Worm (Caenorhabditis elegans) whole organism, early embryonic: ENCODE results near the gene crn-3.

Experiments used
- B0310.2 ChIP-seq: sonication (generic microtip); optimal IDR thresholded peaks from 2 replicates; lab custom pipeline; 2016; ENCODE audit warnings: mild to moderate bottlenecking, missing genetic modification characterization, missing compliant biosample characterization
- F13C5.2 ChIP-seq: sonication (generic microtip); optimal IDR thresholded peaks from 2 replicates; lab custom pipeline; 2017; ENCODE audit warnings: mild to moderate bottlenecking, missing genetic modification characterization, inconsistent platforms, missing compliant biosample characterization
- aly-1 ChIP-seq: sonication (generic microtip); optimal IDR thresholded peaks from 2 replicates; lab custom pipeline; 2016; ENCODE audit warnings: missing genetic modification characterization, missing compliant biosample characterization
- ama-1 ChIP-seq: fragments of 150-350 bp; optimal IDR thresholded peaks from 2 replicates; lab custom pipeline; 2014
- ceh-13 ChIP-seq: fragments of 200-800 bp; sonication (Bioruptor generic); optimal IDR thresholded peaks from 2 replicates; lab custom pipeline; 2018; ENCODE audit warnings: mild to moderate bottlenecking, missing genetic modification characterization, missing compliant biosample characterization
- ceh-36 ChIP-seq: sonication (generic microtip); optimal IDR thresholded peaks from 2 replicates; lab custom pipeline; 2016; ENCODE audit warnings: missing genetic modification characterization, inconsistent platforms, missing compliant biosample characterization
- ets-7 ChIP-seq: sonication (generic microtip); optimal IDR thresholded peaks from 2 replicates; lab custom pipeline; 2016; ENCODE audit warnings: missing genotype, missing genetic modification characterization, missing compliant biosample characterization
- flt-1 ChIP-seq: fragments of 200-800 bp; sonication (Bioruptor generic); IDR thresholded peaks from 2 replicates; pipeline ENCODE4 v1.3.6; 2022; ENCODE audit warnings: missing genetic modification characterization, missing compliant biosample characterization
- hmbx-1 ChIP-seq: sonication (generic microtip); optimal IDR thresholded peaks from 2 replicates; lab custom pipeline; 2016; ENCODE audit warnings: mild to moderate bottlenecking, missing genetic modification characterization, missing compliant biosample characterization
- hmg-4 ChIP-seq: fragments of 200-800 bp; sonication (Bioruptor generic); optimal IDR thresholded peaks from 2 replicates; lab custom pipeline; 2018; ENCODE audit warnings: mild to moderate bottlenecking, missing genetic modification characterization, missing compliant biosample characterization
- hnd-1 ChIP-seq: sonication (generic microtip); optimal IDR thresholded peaks from 2 replicates; lab custom pipeline; 2016; ENCODE audit warnings: missing genetic modification characterization, missing compliant biosample characterization
- pes-1 ChIP-seq: fragments of 200-800 bp; sonication (Bioruptor generic); IDR thresholded peaks from 2 replicates; pipeline ENCODE4 v1.3.6; 2022; ENCODE audit warnings: missing genetic modification reagents, missing genetic modification characterization, missing compliant biosample characterization
- scrt-1 ChIP-seq: fragments of 200-800 bp; sonication (Bioruptor generic); IDR thresholded peaks from 2 replicates; pipeline ENCODE4 v1.3.6; 2022; ENCODE audit warnings: missing genetic modification characterization, missing compliant biosample characterization
- sea-1 ChIP-seq: fragments of 200-800 bp; sonication (Bioruptor generic); conservative IDR thresholded peaks from 2 replicates; pipeline ENCODE4 v1.3.6; 2022; ENCODE audit warnings: missing genetic modification characterization, missing compliant biosample characterization
- tbx-11 ChIP-seq: fragments of 200-800 bp; sonication (Bioruptor generic); IDR thresholded peaks from 2 replicates; pipeline ENCODE4 v1.3.6; 2022; ENCODE audit warnings: missing genetic modification characterization, missing compliant biosample characterization
- tbx-37 ChIP-seq: fragments of 200-800 bp; sonication (Bioruptor generic); conservative IDR thresholded peaks from 2 replicates; pipeline ENCODE4 v1.3.6; 2022; ENCODE audit warnings: missing genetic modification reagents, missing genetic modification characterization, missing compliant biosample characterization
- tra-4 ChIP-seq: sonication (generic microtip); optimal IDR thresholded peaks from 2 replicates; lab custom pipeline; 2017; ENCODE audit warnings: missing genetic modification characterization, missing compliant biosample characterization

crn-3 gene

DNA sequence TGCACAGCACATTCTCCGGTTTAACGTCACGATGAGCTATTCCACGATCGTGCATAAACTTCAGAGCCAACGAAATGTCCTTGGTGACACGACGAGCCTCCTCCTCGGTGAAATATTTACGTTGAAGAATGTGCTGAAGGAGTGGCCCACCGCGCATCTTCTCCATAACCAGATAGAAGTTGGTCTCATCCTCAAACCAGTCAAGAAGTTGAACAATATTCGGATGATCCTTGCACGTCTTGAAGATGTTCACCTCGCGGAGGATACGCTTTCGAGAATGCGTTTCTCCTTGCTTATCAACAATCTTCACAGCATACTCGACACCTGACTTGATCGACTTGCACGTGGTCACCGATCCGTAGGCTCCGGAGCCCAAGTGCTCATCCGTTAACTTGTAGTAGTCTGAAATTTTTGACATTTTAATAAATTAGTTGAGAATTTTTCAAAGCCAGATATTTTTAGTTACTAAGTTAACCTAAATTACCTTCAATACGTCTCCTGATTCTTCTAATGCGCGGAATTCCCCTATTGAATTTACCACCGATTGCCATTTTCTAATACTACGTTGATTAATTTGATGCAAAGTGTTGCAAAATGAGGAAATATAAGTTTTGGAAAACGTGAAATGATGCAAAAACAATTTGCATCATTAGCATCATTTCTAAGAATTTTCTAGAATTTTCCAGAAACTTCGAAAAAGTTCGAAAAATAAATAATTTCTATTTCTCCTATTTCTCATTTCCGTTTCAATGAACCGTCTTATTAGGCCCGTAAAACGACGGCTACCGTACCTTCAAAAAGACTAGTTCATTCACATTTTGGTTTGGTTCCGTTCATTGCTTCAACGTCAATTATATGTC is 41.7 kb upstream of the crn-3 start:
- TF ChIP-seq aly-1 (tag; lab: Kevin White, UChicago) (no peak), sea-1 (GFP tag; lab: Robert Waterston, UW) (0 out of 2 replicates have a peak, but pooled peaks have one; percentile 47)

DNA sequence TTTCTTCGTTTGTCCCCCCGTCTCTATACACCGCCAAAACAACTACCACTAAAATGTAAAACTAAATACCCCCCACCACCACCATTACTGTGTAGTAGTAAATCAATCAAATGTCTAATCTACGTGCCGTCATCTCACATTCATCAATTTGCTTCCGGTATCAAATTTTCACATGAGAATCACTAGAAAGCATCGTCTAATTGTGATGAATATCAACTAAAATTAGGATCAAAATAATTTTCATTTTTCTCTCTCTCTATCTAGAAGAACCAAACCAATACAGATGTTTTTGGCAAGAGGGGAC is 41.1 kb upstream of the crn-3 start:
- no peak for TF ChIP-seq hmbx-1 (tag; lab: Kevin White, UChicago)
- TF ChIP-seq ets-7 (tag; lab: Kevin White, UChicago), result no peak
- no peak for TF ChIP-seq tbx-37 (GFP tag; lab: Robert Waterston, UW)
- TF ChIP-seq hnd-1 (tag; lab: Kevin White, UChicago), result no peak
- TF ChIP-seq ama-1 (lab: Kevin White, UChicago), result no peak
- no peak for TF ChIP-seq ceh-36 (tag; lab: Kevin White, UChicago)
- no peak for TF ChIP-seq F13C5.2 (tag; lab: Kevin White, UChicago)
- no peak for TF ChIP-seq hmg-4 (GFP tag; lab: Kevin White, UChicago)
- TF ChIP-seq B0310.2 (tag; lab: Kevin White, UChicago), result no peak

DNA sequence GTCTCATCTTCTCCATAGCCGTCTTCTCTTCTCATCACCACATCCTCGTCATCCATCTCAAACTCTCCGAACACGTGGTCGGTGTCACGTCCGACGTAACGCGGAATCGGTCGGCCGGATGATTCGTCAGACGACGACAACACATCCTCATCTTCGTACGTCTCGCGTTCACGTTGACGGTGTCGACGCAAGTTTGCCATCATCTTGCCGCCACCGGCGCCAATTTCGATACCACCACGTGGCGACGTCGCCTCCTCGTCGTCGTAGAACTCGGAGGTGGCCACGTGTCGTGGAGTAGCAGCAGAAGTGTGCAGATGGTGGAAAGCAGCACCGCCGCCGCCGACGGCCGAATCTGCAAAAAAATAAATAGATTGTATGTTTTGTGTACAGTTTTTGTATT is 40.5 kb upstream of the crn-3 start:
- TF ChIP-seq ceh-36 (tag; lab: Kevin White, UChicago) (no peak), tbx-11 (GFP tag; lab: Robert Waterston, UW) (no peak), tra-4 (tag; lab: Kevin White, UChicago) (no peak), B0310.2 (tag; lab: Kevin White, UChicago) (no peak), flt-1 (GFP tag; lab: Robert Waterston, UW) (no peak), scrt-1 (GFP tag; lab: Robert Waterston, UW) (no peak), aly-1 (tag; lab: Kevin White, UChicago) (peak; percentile 43), sea-1 (GFP tag; lab: Robert Waterston, UW) (0 out of 2 replicates have a peak, but pooled peaks have one; percentile 19)

DNA sequence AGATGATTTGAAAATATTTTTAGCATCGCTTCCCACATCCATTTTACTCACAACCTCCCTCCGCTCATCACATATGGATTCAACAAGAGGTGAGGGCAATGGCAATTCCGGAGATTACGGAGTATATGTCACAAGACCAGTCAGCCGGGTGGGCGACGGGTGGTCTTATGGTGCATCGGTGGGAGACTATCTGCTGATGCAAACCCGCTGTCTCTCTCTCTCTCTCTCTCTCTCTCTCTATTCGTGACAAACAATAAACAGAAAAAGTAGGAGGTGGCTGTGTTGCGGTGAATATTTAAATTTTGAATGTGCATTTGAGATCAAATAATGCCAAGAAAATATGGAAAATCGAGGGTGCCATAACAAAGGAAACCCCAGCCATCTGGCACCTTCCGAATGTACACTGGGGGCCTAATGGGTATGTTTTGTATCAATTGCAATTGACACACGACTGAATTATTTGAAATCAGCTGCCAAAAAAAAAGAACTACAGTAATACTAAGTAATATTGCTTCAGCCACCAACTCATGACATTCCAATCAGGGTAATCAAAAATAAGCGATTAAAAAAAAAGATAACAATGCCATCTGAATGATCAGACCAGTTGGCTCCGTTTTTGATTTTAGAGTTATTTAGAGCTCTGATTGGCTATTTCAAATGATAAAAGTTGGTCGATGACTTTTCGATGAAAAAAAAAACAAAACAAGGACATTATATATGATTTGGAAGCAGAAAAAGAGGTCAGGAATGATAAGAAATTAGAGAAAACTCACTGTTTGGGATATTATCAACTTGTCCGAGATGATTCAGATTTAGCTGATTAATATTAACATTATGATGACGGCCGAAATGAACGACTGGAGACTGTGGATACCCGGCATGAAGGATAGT is 39.8 kb upstream of the crn-3 start:
- peak; percentile 40 for TF ChIP-seq hmg-4 (GFP tag; lab: Kevin White, UChicago)
- TF ChIP-seq ama-1 (lab: Kevin White, UChicago), result peak; percentile 0
- no peak for TF ChIP-seq hmbx-1 (tag; lab: Kevin White, UChicago)
- no peak for TF ChIP-seq scrt-1 (GFP tag; lab: Robert Waterston, UW)

DNA sequence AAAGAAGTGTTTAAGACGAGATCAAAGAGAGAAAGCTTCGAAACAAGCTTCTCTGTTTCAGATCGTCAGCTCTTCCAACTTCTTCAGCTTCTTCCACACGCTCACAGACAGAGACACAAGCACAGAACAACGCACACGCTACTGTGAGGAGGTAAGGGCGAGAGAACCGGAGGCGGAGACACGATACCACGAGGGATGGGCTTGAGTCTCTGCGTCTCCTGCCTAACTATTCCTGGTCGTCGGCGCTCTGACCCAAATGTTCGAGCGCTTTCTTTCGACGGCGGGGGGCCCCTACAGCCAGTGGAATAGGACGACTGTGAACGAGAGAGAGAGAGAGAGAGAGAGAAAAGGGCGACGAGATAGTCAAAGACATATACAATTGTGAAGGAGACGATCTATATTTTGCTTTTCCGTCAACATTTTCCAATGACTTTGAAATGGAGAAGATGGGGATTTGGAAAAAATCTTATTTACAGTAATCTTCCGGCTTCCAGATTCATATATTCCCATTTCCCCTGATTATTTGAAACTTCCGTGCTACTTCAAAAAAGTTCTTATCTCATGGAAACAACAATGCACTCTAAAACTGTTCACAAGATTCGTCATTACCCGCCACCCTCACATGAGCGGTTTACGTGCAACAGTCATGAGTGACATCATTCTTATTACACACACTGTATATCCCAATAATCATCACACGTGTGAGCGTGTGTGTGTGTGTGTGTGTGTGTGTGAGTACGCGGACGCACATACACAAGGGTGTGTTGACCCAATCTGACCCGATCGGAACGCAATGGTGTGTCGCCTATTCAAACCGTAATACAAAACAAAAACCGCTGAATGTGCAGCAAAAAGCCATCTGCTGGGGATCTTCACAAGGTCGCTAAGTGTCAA is 38.8 kb upstream of the crn-3 start:
- TF ChIP-seq F13C5.2 (tag; lab: Kevin White, UChicago), result peak; percentile 56
- TF ChIP-seq ama-1 (lab: Kevin White, UChicago), result peak; percentile 28
- TF ChIP-seq flt-1 (GFP tag; lab: Robert Waterston, UW), result peak; percentile 54
- no peak for TF ChIP-seq hmbx-1 (tag; lab: Kevin White, UChicago)
- no peak for TF ChIP-seq pes-1 (GFP tag; lab: Robert Waterston, UW)
- TF ChIP-seq scrt-1 (GFP tag; lab: Robert Waterston, UW), result peak; percentile 59; the same call in 1 of the 2 replicates
- TF ChIP-seq ceh-13 (GFP tag; lab: Kevin White, UChicago), result no peak
- TF ChIP-seq sea-1 (GFP tag; lab: Robert Waterston, UW), result no peak
- TF ChIP-seq hmg-4 (GFP tag; lab: Kevin White, UChicago), result peak; percentile 61
- TF ChIP-seq tbx-11 (GFP tag; lab: Robert Waterston, UW), result no peak
- no peak for TF ChIP-seq ets-7 (tag; lab: Kevin White, UChicago)
- TF ChIP-seq aly-1 (tag; lab: Kevin White, UChicago), result no peak
- TF ChIP-seq hnd-1 (tag; lab: Kevin White, UChicago), result no peak
- no peak for TF ChIP-seq ceh-36 (tag; lab: Kevin White, UChicago)

DNA sequence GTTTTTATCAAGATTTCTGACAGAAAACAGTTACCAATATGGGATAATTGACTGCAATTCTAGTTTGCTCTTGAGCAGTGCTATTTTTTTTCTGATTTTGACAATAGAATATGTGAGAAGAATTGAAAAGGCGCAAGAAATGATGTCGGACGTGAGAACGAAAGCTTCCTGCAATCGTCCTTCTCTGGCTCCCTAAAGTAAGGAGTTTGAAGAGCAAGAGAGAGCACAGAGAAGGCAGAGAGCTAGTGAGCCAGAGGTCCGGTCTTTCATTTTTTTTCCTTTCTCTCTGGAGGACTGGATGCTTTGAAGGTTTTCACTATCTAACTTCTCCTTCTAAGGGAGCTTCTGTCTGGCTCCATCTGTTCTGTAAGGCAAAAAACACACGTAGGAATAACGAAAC is 37.7 kb upstream of the crn-3 start:
- TF ChIP-seq hnd-1 (tag; lab: Kevin White, UChicago), result no peak
- TF ChIP-seq ama-1 (lab: Kevin White, UChicago), result no peak
- no peak for TF ChIP-seq tbx-37 (GFP tag; lab: Robert Waterston, UW)
- TF ChIP-seq F13C5.2 (tag; lab: Kevin White, UChicago), result no peak
- no peak for TF ChIP-seq hmbx-1 (tag; lab: Kevin White, UChicago)
- TF ChIP-seq ceh-13 (GFP tag; lab: Kevin White, UChicago), result no peak
- no peak for TF ChIP-seq flt-1 (GFP tag; lab: Robert Waterston, UW)
- no peak for TF ChIP-seq scrt-1 (GFP tag; lab: Robert Waterston, UW)
- TF ChIP-seq ets-7 (tag; lab: Kevin White, UChicago), result no peak
- TF ChIP-seq sea-1 (GFP tag; lab: Robert Waterston, UW), result no peak
- TF ChIP-seq B0310.2 (tag; lab: Kevin White, UChicago), result no peak
- no peak for TF ChIP-seq hmg-4 (GFP tag; lab: Kevin White, UChicago)
- TF ChIP-seq ceh-36 (tag; lab: Kevin White, UChicago), result no peak
- TF ChIP-seq aly-1 (tag; lab: Kevin White, UChicago), result no peak
- no peak for TF ChIP-seq tbx-11 (GFP tag; lab: Robert Waterston, UW)
- no peak for TF ChIP-seq tra-4 (tag; lab: Kevin White, UChicago)
- TF ChIP-seq pes-1 (GFP tag; lab: Robert Waterston, UW), result no peak
